Worm (Caenorhabditis elegans) whole organism, early embryonic: Measurements from ENCODE around the gene col-76.

ENCODE experiments used
- ets-7 ChIP-seq: sonication (generic microtip); optimal IDR thresholded peaks from 2 replicates; lab custom pipeline; 2016; ENCODE audit warnings: missing genotype, missing genetic modification characterization, missing compliant biosample characterization
- flt-1 ChIP-seq: fragments of 200-800 bp; sonication (Bioruptor generic); IDR thresholded peaks from 2 replicates; pipeline ENCODE4 v1.3.6; 2022; ENCODE audit warnings: missing genetic modification characterization, missing compliant biosample characterization
- hmg-4 ChIP-seq: fragments of 200-800 bp; sonication (Bioruptor generic); optimal IDR thresholded peaks from 2 replicates; lab custom pipeline; 2018; ENCODE audit warnings: mild to moderate bottlenecking, missing genetic modification characterization, missing compliant biosample characterization
- tra-4 ChIP-seq: sonication (generic microtip); optimal IDR thresholded peaks from 2 replicates; lab custom pipeline; 2017; ENCODE audit warnings: missing genetic modification characterization, missing compliant biosample characterization

- TF ChIP-seq flt-1 (no peak), ets-7 (tag; lab: Kevin White, UChicago) (no peak), hmg-4 (GFP tag; lab: Kevin White, UChicago) (no peak), tra-4 (no peak)
These were observed at the start of gene col-76 for ce11 chrII:8204039-8204438.
